Worm (Caenorhabditis elegans) whole organism, midembryonic: ENCODE data around the gene C31H2.3.

Source experiments
- T22C8.4 ChIP-seq: fragments of 200-800 bp; sonication (Bioruptor generic); IDR thresholded peaks from 2 replicates; pipeline ENCODE4 v1.3.6; 2022; ENCODE audit warnings: missing genetic modification characterization, missing compliant biosample characterization
- cog-1 ChIP-seq: sonication (generic microtip); optimal IDR thresholded peaks from 2 replicates; lab custom pipeline; 2016; ENCODE audit warnings: missing genetic modification characterization, missing compliant biosample characterization
- flt-1 ChIP-seq: fragments of 200-800 bp; sonication (Bioruptor generic); IDR thresholded peaks from 2 replicates; pipeline ENCODE4 v1.3.6; 2022; ENCODE audit warnings: missing genetic modification characterization, missing compliant biosample characterization
- med-1 ChIP-seq: sonication (generic microtip); optimal IDR thresholded peaks from 2 replicates; lab custom pipeline; 2017; ENCODE audit warnings: missing genetic modification characterization, mild to moderate bottlenecking, missing compliant biosample characterization, antibody characterized with exemption, missing genetic modification reagents; ENCODE audit not compliant: insufficient read depth
- ref-1 ChIP-seq: fragments of 200-800 bp; sonication (Bioruptor generic); conservative IDR thresholded peaks from 2 replicates; pipeline ENCODE4 v1.3.6; 2022; ENCODE audit warnings: missing genetic modification reagents, missing genetic modification characterization, missing compliant biosample characterization
- tab-1 ChIP-seq: fragments of 200-800 bp; sonication (Bioruptor generic); IDR thresholded peaks from 2 replicates; pipeline ENCODE4 v1.3.6; 2022; ENCODE audit warnings: missing genetic modification characterization, missing compliant biosample characterization
- ztf-29 ChIP-seq: fragments of 200-800 bp; sonication (Bioruptor generic); IDR thresholded peaks from 2 replicates; pipeline ENCODE4 v1.3.6; 2022; ENCODE audit warnings: missing genetic modification reagents, missing genetic modification characterization, missing compliant biosample characterization

DNA sequence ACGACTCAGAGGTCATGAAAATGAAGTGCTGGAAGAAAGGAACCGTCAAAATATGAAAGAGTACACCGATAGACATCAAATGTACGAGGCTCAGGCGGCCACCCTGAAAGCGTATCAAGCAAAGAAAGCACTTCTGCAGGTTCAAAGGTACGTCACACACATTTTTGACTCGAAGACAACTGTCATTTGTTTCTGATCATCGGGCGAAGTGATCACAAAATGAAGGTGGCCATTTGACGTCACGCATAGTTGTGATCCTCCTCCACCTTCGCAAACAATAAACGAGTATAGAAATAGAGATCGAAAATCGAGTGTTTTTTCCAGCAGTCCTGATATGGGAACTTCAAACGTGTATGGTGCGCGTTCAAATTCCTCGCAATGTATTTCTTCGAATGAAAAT lies 45.1 kb upstream of the C31H2.3 start:
- TF ChIP-seq ztf-29 (no peak), ref-1 (GFP tag; lab: Robert Waterston, UW) (no peak), cog-1 (no peak), tab-1 (no peak), flt-1 (GFP tag; lab: Robert Waterston, UW) (no peak), T22C8.4 (GFP tag; lab: Robert Waterston, UW) (no peak), med-1 (GFP tag; lab: Kevin White, UChicago) (no peak)
